Fruit fly (Drosophila melanogaster) whole organism, pupa: ENCODE results near the gene meng.

Experiments
- CG10348 ChIP-seq: fragments of 200-800 bp; sonication (Bioruptor generic); IDR thresholded peaks from 2 replicates; pipeline ENCODE4 v1.3.6; 2022; ENCODE audit warnings: missing biosample characterization, missing genetic modification characterization
- CG12605 ChIP-seq: fragments of 200-800 bp; sonication (Bioruptor generic); IDR thresholded peaks from 2 replicates; pipeline ENCODE4 v1.3.6; 2022; ENCODE audit warnings: missing biosample characterization, missing genetic modification characterization
- CG13204 ChIP-seq: fragments of 200-800 bp; sonication (Bioruptor generic); optimal IDR thresholded peaks from 2 replicates; lab custom pipeline; 2018; ENCODE audit warnings: missing biosample characterization, mild to moderate bottlenecking, missing genetic modification characterization, moderate library complexity
- CG14655 ChIP-seq: fragments of 200-800 bp; sonication (Bioruptor generic); optimal IDR thresholded peaks from 3 replicates; lab custom pipeline; 2017; ENCODE audit warnings: mild to moderate bottlenecking, missing biosample characterization, missing genetic modification reagents, missing genetic modification characterization
- CG15710 ChIP-seq: fragments of 200-800 bp; sonication (Bioruptor generic); optimal IDR thresholded peaks from 2 replicates; lab custom pipeline; 2018; ENCODE audit warnings: missing biosample characterization, mild to moderate bottlenecking, missing genetic modification characterization, moderate library complexity
- CG17806 ChIP-seq: fragments of 200-800 bp; sonication (Bioruptor generic); optimal IDR thresholded peaks from 2 replicates; lab custom pipeline; 2018; ENCODE audit warnings: missing biosample characterization, mild to moderate bottlenecking, missing genetic modification characterization, moderate library complexity
- CG32121 ChIP-seq: fragments of 200-800 bp; sonication (Bioruptor generic); IDR thresholded peaks from 2 replicates; pipeline ENCODE4 v1.3.6; 2022; ENCODE audit warnings: missing biosample characterization, missing genetic modification characterization
- CG34367 ChIP-seq: fragments of 200-800 bp; sonication (Bioruptor generic); optimal IDR thresholded peaks from 2 replicates; lab custom pipeline; 2018; ENCODE audit warnings: missing biosample characterization, mild to moderate bottlenecking, missing genetic modification characterization
- CG4496 ChIP-seq: fragments of 200-800 bp; sonication (Bioruptor generic); IDR thresholded peaks from 3 replicates; pipeline ENCODE4 v1.3.6; 2022; ENCODE audit warnings: missing biosample characterization, missing genetic modification characterization
- CG8159 ChIP-seq: fragments of 200-800 bp; sonication (Bioruptor generic); optimal IDR thresholded peaks from 3 replicates; lab custom pipeline; 2018; ENCODE audit warnings: missing biosample characterization, mild to moderate bottlenecking, missing genetic modification characterization, moderate library complexity
- CG8301 ChIP-seq: fragments of 200-800 bp; sonication (Bioruptor generic); optimal IDR thresholded peaks from 2 replicates; lab custom pipeline; 2018; ENCODE audit warnings: missing biosample characterization, mild to moderate bottlenecking, missing genetic modification characterization
- CG9948 ChIP-seq: fragments of 200-800 bp; sonication (Bioruptor generic); optimal IDR thresholded peaks from 2 replicates; lab custom pipeline; 2018; ENCODE audit warnings: missing biosample characterization, mild to moderate bottlenecking, missing genetic modification characterization, moderate library complexity
- D1 ChIP-seq: fragments of 200-800 bp; sonication (Bioruptor generic); optimal IDR thresholded peaks from 2 replicates; lab custom pipeline; 2018; ENCODE audit warnings: missing biosample characterization, mild to moderate bottlenecking, missing genetic modification characterization, moderate library complexity
- EcR ChIP-seq: fragments of 200-800 bp; sonication (Bioruptor generic); optimal IDR thresholded peaks from 3 replicates; lab custom pipeline; 2019; ENCODE audit warnings: missing biosample characterization, missing genetic modification characterization, mild to moderate bottlenecking, moderate library complexity, missing genetic modification reagents
- Ets98B ChIP-seq: fragments of 200-800 bp; sonication (Bioruptor generic); IDR thresholded peaks from 2 replicates; pipeline ENCODE4 v1.3.6; 2022; ENCODE audit warnings: missing biosample characterization, missing genetic modification characterization
- Pif1A ChIP-seq: fragments of 200-800 bp; sonication (Bioruptor generic); optimal IDR thresholded peaks from 3 replicates; lab custom pipeline; 2016; ENCODE audit warnings: missing biosample characterization, missing genetic modification characterization
- Pif1B ChIP-seq: fragments of 200-800 bp; sonication (Bioruptor generic); optimal IDR thresholded peaks from 3 replicates; lab custom pipeline; 2016; ENCODE audit warnings: missing biosample characterization, missing genetic modification characterization
- Snoo ChIP-seq: fragments of 200-800 bp; sonication (Bioruptor generic); optimal IDR thresholded peaks from 3 replicates; lab custom pipeline; 2017; ENCODE audit warnings: missing biosample characterization, mild to moderate bottlenecking, missing genetic modification characterization, inconsistent platforms
- fd96Ca ChIP-seq: fragments of 200-800 bp; sonication (Bioruptor generic); IDR thresholded peaks from 3 replicates; pipeline ENCODE4 v1.3.6; 2022; ENCODE audit warnings: missing biosample characterization, missing genetic modification characterization
- gl ChIP-seq: fragments of 200-800 bp; sonication (Bioruptor generic); optimal IDR thresholded peaks from 2 replicates; lab custom pipeline; 2018; ENCODE audit warnings: missing biosample characterization, mild to moderate bottlenecking, missing genetic modification characterization
- rn ChIP-seq: fragments of 200-800 bp; sonication (Bioruptor generic); IDR thresholded peaks from 2 replicates; pipeline ENCODE4 v1.3.6; 2022; ENCODE audit warnings: missing biosample characterization, missing genetic modification characterization

meng gene

dm6 chr2L:6745522-6745921 lies 3.2 kb downstream of the meng start, which contains the start of gene CG31910:
Gene CG31910, minus strand, starts transcription at chr2L:6745622.
- no peak for TF ChIP-seq Snoo (tag; lab: Kevin White, UChicago)
- TF ChIP-seq CG9948 (tag; lab: Kevin White, UChicago): no peak
- no peak for TF ChIP-seq CG8159 (tag; lab: Kevin White, UChicago)
- no peak for TF ChIP-seq CG34367
- no peak for TF ChIP-seq CG17806 (tag; lab: Kevin White, UChicago)
- no peak for TF ChIP-seq rn (GFP tag; lab: Robert Waterston, UW)
- no peak for TF ChIP-seq gl (tag; lab: Kevin White, UChicago)
- no peak for TF ChIP-seq Pif1B (GFP tag; lab: Kevin White, UChicago)
- no peak for TF ChIP-seq CG32121
- no peak for TF ChIP-seq D1 (tag; lab: Kevin White, UChicago)
- no peak for TF ChIP-seq Pif1A (GFP tag; lab: Kevin White, UChicago)
- TF ChIP-seq CG14655: no peak
- no peak for TF ChIP-seq CG10348
- TF ChIP-seq CG12605 (GFP tag; lab: Robert Waterston, UW): no peak
- no peak for TF ChIP-seq EcR (GFP tag; lab: Kevin White, UChicago)
- no peak for TF ChIP-seq CG13204 (GFP tag; lab: Kevin White, UChicago)

- TF ChIP-seq Pif1A (GFP tag; lab: Kevin White, UChicago) (no peak), CG12605 (GFP tag; lab: Robert Waterston, UW) (no peak), Ets98B (GFP tag; lab: Robert Waterston, UW) (no peak), rn (GFP tag; lab: Robert Waterston, UW) (no peak), CG13204 (GFP tag; lab: Kevin White, UChicago) (no peak), CG14655 (no peak), EcR (GFP tag; lab: Kevin White, UChicago) (no peak), CG15710 (tag; lab: Kevin White, UChicago) (no peak), CG4496 (GFP tag; lab: Robert Waterston, UW) (no peak), fd96Ca (GFP tag; lab: Robert Waterston, UW) (no peak), CG17806 (tag; lab: Kevin White, UChicago) (no peak), CG9948 (tag; lab: Kevin White, UChicago) (no peak), Snoo (tag; lab: Kevin White, UChicago) (no peak), CG8159 (tag; lab: Kevin White, UChicago) (no peak)
Measured at dm6 chr2L:6747814-6748213, 5.5 kb downstream of the meng start, which contains the start of gene CG44271. Gene CG44271, minus strand, starts transcription at chr2L:6747914.

dm6 chr2L:6751037-6751436 lies 8.7 kb downstream of the meng start:
- no peak for TF ChIP-seq EcR (GFP tag; lab: Kevin White, UChicago)
- no peak for TF ChIP-seq Pif1B (GFP tag; lab: Kevin White, UChicago)
- no peak for TF ChIP-seq fd96Ca (GFP tag; lab: Robert Waterston, UW)
- no peak for TF ChIP-seq CG12605 (GFP tag; lab: Robert Waterston, UW)
- no peak for TF ChIP-seq CG14655
- TF ChIP-seq CG34367: no peak
- TF ChIP-seq CG9948 (tag; lab: Kevin White, UChicago): no peak
- no peak for TF ChIP-seq Ets98B (GFP tag; lab: Robert Waterston, UW)
- TF ChIP-seq CG4496 (GFP tag; lab: Robert Waterston, UW): 0 out of 3 replicates have a peak, but pooled peaks have one; percentile 28
- TF ChIP-seq CG8159 (tag; lab: Kevin White, UChicago): no peak
- TF ChIP-seq CG32121: peak; percentile 63; the same call in 1 of the 2 replicates
- no peak for TF ChIP-seq Pif1A (GFP tag; lab: Kevin White, UChicago)
- 0 out of 2 replicates have a peak, but pooled peaks have one; percentile 8 for TF ChIP-seq rn (GFP tag; lab: Robert Waterston, UW)
- no peak for TF ChIP-seq CG13204 (GFP tag; lab: Kevin White, UChicago)
- no peak for TF ChIP-seq D1 (tag; lab: Kevin White, UChicago)
- no peak for TF ChIP-seq Snoo (tag; lab: Kevin White, UChicago)
- TF ChIP-seq, all 21 proteins: peak for 3

dm6 chr2L:6759528-6759927 lies 17.2 kb downstream of the meng start, which contains the start of gene CG11322:
Gene CG11322, minus strand, starts transcription at chr2L:6759628.
- TF ChIP-seq CG4496 (GFP tag; lab: Robert Waterston, UW) (no peak), Pif1A (GFP tag; lab: Kevin White, UChicago) (no peak), rn (GFP tag; lab: Robert Waterston, UW) (no peak), CG14655 (no peak), CG8301 (no peak), CG15710 (tag; lab: Kevin White, UChicago) (no peak), Snoo (tag; lab: Kevin White, UChicago) (no peak), Pif1B (GFP tag; lab: Kevin White, UChicago) (no peak), CG8159 (tag; lab: Kevin White, UChicago) (no peak), CG13204 (GFP tag; lab: Kevin White, UChicago) (no peak), CG12605 (GFP tag; lab: Robert Waterston, UW) (no peak), gl (tag; lab: Kevin White, UChicago) (no peak), CG34367 (no peak), Ets98B (GFP tag; lab: Robert Waterston, UW) (no peak), EcR (GFP tag; lab: Kevin White, UChicago) (no peak), CG10348 (no peak), CG9948 (tag; lab: Kevin White, UChicago) (no peak), CG17806 (tag; lab: Kevin White, UChicago) (no peak)

dm6 chr2L:6772655-6773054 lies 30.4 kb downstream of the meng start, which contains the start of gene LUBEL:
Gene LUBEL, minus strand, starts transcription at chr2L:6772755.
- TF ChIP-seq Snoo (tag; lab: Kevin White, UChicago): no peak
- TF ChIP-seq CG32121: 0 out of 2 replicates have a peak, but pooled peaks have one; percentile 32

- TF ChIP-seq CG10348 (no peak), EcR (GFP tag; lab: Kevin White, UChicago) (no peak), gl (tag; lab: Kevin White, UChicago) (no peak), CG15710 (tag; lab: Kevin White, UChicago) (no peak), D1 (tag; lab: Kevin White, UChicago) (no peak), CG34367 (no peak), CG9948 (tag; lab: Kevin White, UChicago) (no peak), CG8159 (tag; lab: Kevin White, UChicago) (no peak), CG17806 (tag; lab: Kevin White, UChicago) (no peak), CG14655 (no peak), Snoo (tag; lab: Kevin White, UChicago) (no peak)
Measured at dm6 chr2L:6773645-6774044, 31.3 kb downstream of the meng start, which contains the start of gene CG17378. Gene CG17378, plus strand, starts transcription at chr2L:6774041.
